Worm (Caenorhabditis elegans) whole organism, midembryonic: ENCODE data around the gene sri-1.

Experiments
- T22C8.4 ChIP-seq: fragments of 200-800 bp; sonication (Bioruptor generic); IDR thresholded peaks from 2 replicates; pipeline ENCODE4 v1.3.6; 2022; ENCODE audit warnings: missing genetic modification characterization, missing compliant biosample characterization
- cog-1 ChIP-seq: sonication (generic microtip); optimal IDR thresholded peaks from 2 replicates; lab custom pipeline; 2016; ENCODE audit warnings: missing genetic modification characterization, missing compliant biosample characterization
- flt-1 ChIP-seq: fragments of 200-800 bp; sonication (Bioruptor generic); IDR thresholded peaks from 2 replicates; pipeline ENCODE4 v1.3.6; 2022; ENCODE audit warnings: missing genetic modification characterization, missing compliant biosample characterization
- med-1 ChIP-seq: sonication (generic microtip); optimal IDR thresholded peaks from 2 replicates; lab custom pipeline; 2017; ENCODE audit warnings: missing genetic modification characterization, mild to moderate bottlenecking, missing compliant biosample characterization, antibody characterized with exemption, missing genetic modification reagents; ENCODE audit not compliant: insufficient read depth
- ref-1 ChIP-seq: fragments of 200-800 bp; sonication (Bioruptor generic); conservative IDR thresholded peaks from 2 replicates; pipeline ENCODE4 v1.3.6; 2022; ENCODE audit warnings: missing genetic modification reagents, missing genetic modification characterization, missing compliant biosample characterization
- ztf-23 ChIP-seq: fragments of 200-800 bp; sonication (Bioruptor generic); IDR thresholded peaks from 2 replicates; pipeline ENCODE4 v1.3.6; 2022; ENCODE audit warnings: missing genetic modification reagents, missing genetic modification characterization, missing compliant biosample characterization

ce11 chrV:15940254-15940653 is 27.2 kb downstream of the sri-1 start, which contains the start of gene srw-55:
- no peak for TF ChIP-seq med-1 (GFP tag; lab: Kevin White, UChicago)
- no peak for TF ChIP-seq ref-1 (GFP tag; lab: Robert Waterston, UW)
- no peak for TF ChIP-seq T22C8.4 (GFP tag; lab: Robert Waterston, UW)
- no peak for TF ChIP-seq flt-1 (GFP tag; lab: Robert Waterston, UW)
- no peak for TF ChIP-seq ztf-23 (GFP tag; lab: Robert Waterston, UW)
- no peak for TF ChIP-seq cog-1 (tag; lab: Kevin White, UChicago)
